Worm (Caenorhabditis elegans): Measurements from ENCODE around the gene ncs-1.

Gene ncs-1

ce11 chrX:1012385-1012866, 49.4 kb upstream of the ncs-1 start (continued):
- no peak for TF ChIP-seq sox-4 (tag; optimal IDR thresholded peaks at IDR 0.05)
- peak; percentile 66 for TF ChIP-seq nhr-71 (tag; optimal IDR thresholded peaks at IDR 0.05)
- TF ChIP-seq egl-27 (tag; optimal IDR thresholded peaks at IDR 0.05), result no peak
- TF ChIP-seq nhr-11 (tag; optimal IDR thresholded peaks at IDR 0.05), result no peak
- TF ChIP-seq unc-86 (tag; optimal IDR thresholded peaks at IDR 0.05), result no peak
- TF ChIP-seq fos-1 (tag; optimal IDR thresholded peaks at IDR 0.05), result no peak
- TF ChIP-seq unc-130 (tag; optimal IDR thresholded peaks at IDR 0.05), result no peak
- no peak for TF ChIP-seq ceh-8 (GFP tag; optimal IDR thresholded peaks at IDR 0.05)
- TF ChIP-seq Y116A8C.19 (tag; optimal IDR thresholded peaks at IDR 0.05; ENCODE audit: borderline replicate concordance), result no peak
- no peak for TF ChIP-seq hpl-2 (GFP tag; optimal IDR thresholded peaks at IDR 0.05)
- peak; percentile 28 for TF ChIP-seq nhr-20 (tag; optimal IDR thresholded peaks at IDR 0.05)
- TF ChIP-seq grh-1 (GFP tag; IDR thresholded peaks at IDR 0.05), result no peak
- TF ChIP-seq zip-4 (GFP tag; optimal IDR thresholded peaks at IDR 0.05), result no peak
- no peak for TF ChIP-seq ceh-82 (tag; optimal IDR thresholded peaks at IDR 0.05)
- peak; percentile 80 for TF ChIP-seq nhr-90 (tag; optimal IDR thresholded peaks at IDR 0.05; ENCODE audit: poor library complexity)
- no peak for TF ChIP-seq ces-1 (GFP tag; optimal IDR thresholded peaks at IDR 0.05)
- no peak for TF ChIP-seq hlh-17 (GFP tag; optimal IDR thresholded peaks at IDR 0.05; ENCODE audit: borderline replicate concordance)
- TF ChIP-seq skn-1 (tag; optimal IDR thresholded peaks at IDR 0.05), result no peak
- TF ChIP-seq nhr-12 (tag; optimal IDR thresholded peaks at IDR 0.05), result no peak
- no peak for TF ChIP-seq nhr-76 (tag; optimal IDR thresholded peaks at IDR 0.05)
- TF ChIP-seq tlp-1 (tag; optimal IDR thresholded peaks at IDR 0.05), result no peak
- no peak for TF ChIP-seq fkh-4 (tag; optimal IDR thresholded peaks at IDR 0.05; ENCODE audit: borderline replicate concordance)
- peak; percentile 43 for TF ChIP-seq nhr-47 (tag; optimal IDR thresholded peaks at IDR 0.05)
- TF ChIP-seq mep-1 (tag; optimal IDR thresholded peaks at IDR 0.05), result no peak
- TF ChIP-seq rnt-1 (tag; optimal IDR thresholded peaks at IDR 0.05), result no peak
- no peak for TF ChIP-seq lin-13 (GFP tag; optimal IDR thresholded peaks at IDR 0.05)
- TF ChIP-seq jun-1 (tag; optimal IDR thresholded peaks at IDR 0.05), result no peak
- no peak for TF ChIP-seq unc-98 (GFP tag; IDR thresholded peaks at IDR 0.05)
- no peak for TF ChIP-seq efl-1 (optimal IDR thresholded peaks at IDR 0.05)
- peak in 1 of 2 experiments; percentile 92 for TF ChIP-seq efl-1 (GFP tag; optimal IDR thresholded peaks at IDR 0.05 in 1 of 2)
- TF ChIP-seq nhr-28 (tag; optimal IDR thresholded peaks at IDR 0.05), result no peak
- TF ChIP-seq snu-23 (GFP tag; optimal IDR thresholded peaks at IDR 0.05), result peak; percentile 46
- TF ChIP-seq sup-37 (GFP tag; optimal IDR thresholded peaks at IDR 0.05), result no peak
- no peak for TF ChIP-seq alr-1 (tag; optimal IDR thresholded peaks at IDR 0.05; ENCODE audit: borderline replicate concordance)
- no peak for TF ChIP-seq mdl-1 (tag; optimal IDR thresholded peaks at IDR 0.05)
- TF ChIP-seq aly-2 (tag; optimal IDR thresholded peaks at IDR 0.05), result no peak

ce11 chrX:1010627-1011452, 47.8 kb upstream of the ncs-1 start:
- TF ChIP-seq nhr-47 (tag; optimal IDR thresholded peaks at IDR 0.05) (peak; percentile 47), efl-3 (GFP tag; optimal IDR thresholded peaks at IDR 0.05) (no peak), sox-4 (tag; optimal IDR thresholded peaks at IDR 0.05) (peak; percentile 25), ceh-82 (tag; optimal IDR thresholded peaks at IDR 0.05) (no peak), nhr-90 (tag; optimal IDR thresholded peaks at IDR 0.05; ENCODE audit: poor library complexity) (peak; percentile 79), ceh-8 (GFP tag; optimal IDR thresholded peaks at IDR 0.05) (no peak), unc-98 (GFP tag; IDR thresholded peaks at IDR 0.05) (no peak), zag-1 (tag; optimal IDR thresholded peaks at IDR 0.05) (no peak), ztf-4 (tag; optimal IDR thresholded peaks at IDR 0.05) (peak; percentile 56), blmp-1 (tag; optimal IDR thresholded peaks at IDR 0.05) (peak; percentile 75), nhr-85 (tag) (peak; percentile 93), mab-9 (GFP tag; IDR thresholded peaks at IDR 0.05) (no peak), ceh-88 (GFP tag; IDR thresholded peaks at IDR 0.05) (0 out of 2 replicates have a peak, but pooled peaks have one; percentile 3), unc-62 (GFP tag; optimal IDR thresholded peaks at IDR 0.05) (no peak), lin-14 (GFP tag; optimal IDR thresholded peaks at IDR 0.05) (peak; percentile 74), hlh-17 (GFP tag; optimal IDR thresholded peaks at IDR 0.05; ENCODE audit: borderline replicate concordance) (no peak), nhr-84 (tag; optimal IDR thresholded peaks at IDR 0.05) (no peak), snu-23 (GFP tag; optimal IDR thresholded peaks at IDR 0.05) (peak; percentile 82), mef-2 (tag; optimal IDR thresholded peaks at IDR 0.05) (no peak), snpc-4 (tag; optimal IDR thresholded peaks at IDR 0.05) (no peak), jun-1 (tag; optimal IDR thresholded peaks at IDR 0.05) (peak; percentile 9), hpl-2 (GFP tag; optimal IDR thresholded peaks at IDR 0.05) (peak; percentile 36), nhr-71 (tag; optimal IDR thresholded peaks at IDR 0.05) (peak; percentile 86), elt-3 (tag; optimal IDR thresholded peaks at IDR 0.05) (peak; percentile 0 to 83 (median 29)), fkh-4 (tag; optimal IDR thresholded peaks at IDR 0.05; ENCODE audit: borderline replicate concordance) (no peak), lin-13 (GFP tag; optimal IDR thresholded peaks at IDR 0.05) (peak; percentile 26)
